Worm (Caenorhabditis elegans): Measurements from ENCODE around the gene K11H12.4.
A peak's percentile ranks its signal among the peaks of the same experiment; 100 is the strongest.

Gene K11H12.4

DNA sequence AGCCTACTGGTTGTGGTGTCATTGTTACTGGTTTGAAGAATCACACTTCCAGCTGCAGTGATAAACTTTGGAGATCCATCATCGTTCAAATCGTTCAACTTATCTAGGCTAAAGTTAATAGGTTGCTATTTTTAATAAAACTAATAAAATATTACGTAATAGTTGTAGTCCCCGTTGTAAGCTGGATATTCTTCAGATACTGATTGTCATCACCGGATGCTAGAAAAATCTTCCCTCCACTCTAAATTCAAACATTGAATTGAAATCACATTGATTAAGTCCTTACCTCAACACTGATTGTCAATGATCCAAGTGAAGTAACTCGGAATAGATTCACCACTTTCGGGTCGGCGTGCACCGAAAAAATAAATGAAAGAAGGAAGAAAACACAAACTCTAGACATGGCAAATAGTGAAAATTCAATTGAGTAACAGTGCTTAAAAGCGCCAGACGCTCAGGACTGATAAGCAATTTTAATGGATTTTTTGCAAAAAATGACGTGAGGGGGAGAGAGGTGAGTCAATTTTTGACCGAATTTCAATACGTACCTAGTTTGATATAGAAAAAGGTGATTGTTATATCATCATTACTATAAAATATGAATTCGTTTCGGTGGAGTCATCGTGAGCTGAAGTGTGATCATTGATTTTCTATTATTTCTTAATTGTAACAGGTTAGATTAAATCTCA is at the start of gene K11H12.4, which contains the start of gene K11H12.10:
K11H12.4 (minus strand) TSS at position 413 of the 689 bp plus-strand sequence.
K11H12.10 (plus strand) TSS at position 605 of the 689 bp plus-strand sequence.
- no peak for TF ChIP-seq mec-3 (tag; optimal IDR thresholded peaks at IDR 0.05; ENCODE audit: borderline replicate concordance)
- no peak for TF ChIP-seq madf-2 (tag; optimal IDR thresholded peaks at IDR 0.05)

DNA sequence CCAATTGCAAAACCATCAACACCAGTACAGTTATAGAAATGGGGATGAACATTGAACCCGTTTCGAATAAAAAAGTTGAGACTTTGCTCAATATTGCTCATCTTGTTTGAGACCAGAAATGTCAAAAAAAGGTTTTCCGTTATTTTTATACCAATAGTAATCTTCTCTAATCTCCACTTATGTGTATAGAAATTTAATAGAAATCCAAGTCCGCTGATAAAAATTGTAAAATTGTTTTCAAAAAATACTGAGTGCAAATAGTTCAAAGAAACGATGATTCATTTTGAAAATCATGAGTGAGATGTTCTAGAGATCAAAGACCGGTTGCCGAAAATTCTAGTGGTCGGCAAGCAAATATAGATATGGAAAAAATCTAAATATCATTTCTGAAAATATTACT is 43.7 kb upstream of the K11H12.4 start, which contains the start of gene Y55F3C.10:
Y55F3C.10 (minus strand) TSS at position 101 of the 400 bp plus-strand sequence.
- TF ChIP-seq dmd-4 (tag; optimal IDR thresholded peaks at IDR 0.05; ENCODE audit: borderline replicate concordance) (no peak), tbx-7 (tag; optimal IDR thresholded peaks at IDR 0.05) (no peak), lim-6 (tag; optimal IDR thresholded peaks at IDR 0.05) (no peak), hlh-15 (tag; optimal IDR thresholded peaks at IDR 0.05) (no peak), lin-11 (tag; optimal IDR thresholded peaks at IDR 0.05) (no peak), elt-4 (tag; optimal IDR thresholded peaks at IDR 0.05) (no peak), dve-1 (tag; optimal IDR thresholded peaks at IDR 0.05) (no peak), ceh-18 (tag; optimal IDR thresholded peaks at IDR 0.05) (no peak), eyg-1 (tag; optimal IDR thresholded peaks at IDR 0.05) (no peak), ceh-31 (tag; optimal IDR thresholded peaks at IDR 0.05) (no peak), ceh-30 (tag; optimal IDR thresholded peaks at IDR 0.05) (no peak), ets-4 (tag; optimal IDR thresholded peaks at IDR 0.05) (no peak), fkh-6 (tag; optimal IDR thresholded peaks at IDR 0.05) (no peak), K02D7.2 (tag; optimal IDR thresholded peaks at IDR 0.05) (no peak), pax-1 (tag; optimal IDR thresholded peaks at IDR 0.05) (no peak), fkh-10 (GFP tag; optimal IDR thresholded peaks at IDR 0.05) (no peak), gmeb-2 (tag; optimal IDR thresholded peaks at IDR 0.05) (no peak)

DNA sequence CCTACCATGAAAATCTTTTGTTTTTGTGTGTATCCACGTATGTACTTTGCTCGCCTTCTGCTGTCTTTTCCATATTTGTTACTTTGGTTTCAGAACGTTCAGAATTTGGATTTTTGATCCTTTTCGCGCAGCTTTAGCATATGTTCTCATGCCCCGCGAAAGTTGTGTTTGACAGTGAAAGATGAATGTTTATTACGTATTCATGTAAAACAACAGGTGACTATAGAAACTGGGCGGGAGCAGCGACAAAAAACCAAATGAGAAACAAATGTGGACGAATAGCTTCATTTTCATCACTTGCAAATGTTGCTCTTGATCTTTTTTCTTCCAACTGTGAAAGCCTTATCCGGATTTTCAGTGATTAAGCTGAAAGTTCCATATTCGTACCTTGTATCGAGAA is 40.6 kb upstream of the K11H12.4 start, which contains the start of gene clec-164:
clec-164 (plus strand) TSS at position 301 of the 400 bp plus-strand sequence.
- no peak for TF ChIP-seq T23F11.4 (GFP tag; optimal IDR thresholded peaks at IDR 0.05)
- TF ChIP-seq eyg-1 (tag; optimal IDR thresholded peaks at IDR 0.05) = no peak
- no peak for TF ChIP-seq C38D4.7 (GFP tag; optimal IDR thresholded peaks at IDR 0.05)
- TF ChIP-seq unc-55 (GFP tag; optimal IDR thresholded peaks at IDR 0.05) = no peak
- TF ChIP-seq sox-2 (GFP tag; IDR thresholded peaks at IDR 0.05) = no peak
- no peak for TF ChIP-seq nhr-11 (tag; optimal IDR thresholded peaks at IDR 0.05)
- TF ChIP-seq pqm-1 (tag; optimal IDR thresholded peaks at IDR 0.05) = no peak
- TF ChIP-seq nhr-232 (tag; optimal IDR thresholded peaks at IDR 0.05) = no peak
- TF ChIP-seq hlh-30 (tag; optimal IDR thresholded peaks at IDR 0.05; ENCODE audit: insufficient read depth) = no peak
- TF ChIP-seq ref-2 (tag; optimal IDR thresholded peaks at IDR 0.05) = no peak

DNA sequence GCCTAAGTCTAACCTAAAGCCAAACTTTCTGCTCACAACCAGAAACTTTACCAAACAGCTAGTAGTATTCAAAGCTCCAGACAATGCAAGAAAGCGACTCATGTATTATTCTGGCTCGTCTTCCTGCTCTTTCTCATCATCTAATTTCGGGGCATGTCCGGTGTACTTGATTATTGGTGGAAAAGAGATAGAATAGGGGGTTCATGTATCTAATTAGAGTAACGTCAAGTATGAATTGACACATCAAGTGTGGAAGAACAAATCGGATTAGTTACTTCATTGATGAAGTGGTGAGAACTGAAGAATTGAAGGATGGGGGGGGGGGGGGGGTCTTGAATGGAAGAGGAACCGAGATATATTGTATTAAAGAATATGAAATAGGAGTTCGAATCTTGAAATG is 39.8 kb upstream of the K11H12.4 start:
- TF ChIP-seq unc-42 (tag; optimal IDR thresholded peaks at IDR 0.05) (peak; percentile 67), tbx-2 (tag; optimal IDR thresholded peaks at IDR 0.05) (no peak)

DNA sequence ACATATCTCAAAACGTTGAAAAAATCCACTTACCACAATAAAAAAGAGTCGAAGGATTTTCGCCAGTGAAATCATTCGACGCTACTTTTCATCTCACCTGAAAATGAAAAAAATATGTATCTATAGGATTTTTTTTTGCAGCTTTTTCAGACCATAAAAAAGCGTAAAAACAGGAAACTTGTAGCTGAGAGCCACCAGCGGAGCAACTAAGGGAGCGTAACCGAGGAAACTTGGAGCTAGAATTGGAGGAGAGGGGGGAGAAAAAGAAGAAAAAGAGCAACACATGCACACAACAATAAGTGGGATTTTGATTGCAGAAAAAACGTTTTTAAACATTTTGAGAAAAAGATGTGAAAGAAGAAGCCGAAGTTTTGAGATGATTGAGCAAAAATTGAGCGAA is 32.0 kb upstream of the K11H12.4 start, which contains the start of gene cutl-26:
cutl-26 (minus strand) TSS at position 101 of the 400 bp plus-strand sequence.
- TF ChIP-seq rnt-1 (tag; optimal IDR thresholded peaks at IDR 0.05) (no peak), lin-11 (tag; optimal IDR thresholded peaks at IDR 0.05) (no peak), elt-2 (tag; optimal IDR thresholded peaks at IDR 0.05) (no peak), tbx-2 (tag; optimal IDR thresholded peaks at IDR 0.05) (no peak), madf-2 (tag; optimal IDR thresholded peaks at IDR 0.05) (no peak), sox-2 (GFP tag; IDR thresholded peaks at IDR 0.05) (no peak), ttx-3 (tag; optimal IDR thresholded peaks at IDR 0.05) (no peak), sdc-2 (tag; optimal IDR thresholded peaks at IDR 0.05) (no peak), pat-9 (tag; optimal IDR thresholded peaks at IDR 0.05) (no peak), lim-6 (tag; optimal IDR thresholded peaks at IDR 0.05) (no peak), hlh-30 (tag; optimal IDR thresholded peaks at IDR 0.05; ENCODE audit: insufficient read depth) (no peak), pros-1 (tag; optimal IDR thresholded peaks at IDR 0.05) (no peak)
